Worm (Caenorhabditis elegans) whole organism, midembryonic: ENCODE data around the gene M03D4.3.

Source experiments
- cog-1 ChIP-seq: sonication (generic microtip); optimal IDR thresholded peaks from 2 replicates; lab custom pipeline; 2016; ENCODE audit warnings: missing genetic modification characterization, missing compliant biosample characterization
- flt-1 ChIP-seq: fragments of 200-800 bp; sonication (Bioruptor generic); IDR thresholded peaks from 2 replicates; pipeline ENCODE4 v1.3.6; 2022; ENCODE audit warnings: missing genetic modification characterization, missing compliant biosample characterization
- klf-2 ChIP-seq: fragments of 200-800 bp; sonication (Bioruptor generic); conservative IDR thresholded peaks from 2 replicates; pipeline ENCODE4 v1.3.6; 2022; ENCODE audit warnings: missing genetic modification reagents, missing genetic modification characterization, missing compliant biosample characterization
- med-1 ChIP-seq: sonication (generic microtip); optimal IDR thresholded peaks from 2 replicates; lab custom pipeline; 2017; ENCODE audit warnings: missing genetic modification characterization, mild to moderate bottlenecking, missing compliant biosample characterization, antibody characterized with exemption, missing genetic modification reagents; ENCODE audit not compliant: insufficient read depth
- tab-1 ChIP-seq: fragments of 200-800 bp; sonication (Bioruptor generic); IDR thresholded peaks from 2 replicates; pipeline ENCODE4 v1.3.6; 2022; ENCODE audit warnings: missing genetic modification characterization, missing compliant biosample characterization
- ztf-23 ChIP-seq: fragments of 200-800 bp; sonication (Bioruptor generic); IDR thresholded peaks from 2 replicates; pipeline ENCODE4 v1.3.6; 2022; ENCODE audit warnings: missing genetic modification reagents, missing genetic modification characterization, missing compliant biosample characterization
- ztf-29 ChIP-seq: fragments of 200-800 bp; sonication (Bioruptor generic); IDR thresholded peaks from 2 replicates; pipeline ENCODE4 v1.3.6; 2022; ENCODE audit warnings: missing genetic modification reagents, missing genetic modification characterization, missing compliant biosample characterization

DNA sequence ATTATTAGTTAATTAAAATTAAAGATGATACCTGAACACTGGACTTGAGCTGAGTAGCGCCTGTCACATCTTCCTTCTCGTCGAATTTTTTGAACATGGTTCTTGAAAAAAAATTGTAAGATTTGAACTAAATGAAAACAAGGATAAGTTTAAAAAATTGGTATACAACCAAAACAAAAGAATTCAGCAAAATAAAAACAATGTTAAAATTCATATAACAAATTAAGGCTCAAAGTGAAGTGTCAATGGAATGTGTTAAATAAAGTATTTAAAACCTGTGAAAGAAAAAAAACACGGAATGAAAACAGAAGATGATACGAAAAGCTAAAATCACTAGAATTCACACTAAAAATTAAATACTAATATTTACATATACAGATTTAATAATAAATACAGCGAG, 43.1 kb upstream of the M03D4.3 start, which contains the start of gene C11D2.7:
- TF ChIP-seq ztf-23 (GFP tag; lab: Robert Waterston, UW) (no peak), tab-1 (GFP tag; lab: Robert Waterston, UW) (no peak), klf-2 (GFP tag; lab: Robert Waterston, UW) (no peak), ztf-29 (GFP tag; lab: Robert Waterston, UW) (no peak), flt-1 (GFP tag; lab: Robert Waterston, UW) (no peak), med-1 (GFP tag; lab: Kevin White, UChicago) (no peak), cog-1 (no peak)
